Fruit fly (Drosophila melanogaster) whole organism, embryonic: ENCODE results near the gene Mst36Fb.
A peak's percentile ranks its signal among the peaks of the same experiment; 100 is the strongest.

Experiments used
- B-H1 ChIP-seq: fragments of 200-800 bp; sonication (Bioruptor generic); IDR thresholded peaks from 3 replicates; pipeline ENCODE4 v1.3.6; 2022; ENCODE audit warnings: missing biosample characterization, missing genetic modification characterization
- Bgb ChIP-seq: fragments of 200-800 bp; sonication (Bioruptor generic); IDR thresholded peaks from 2 replicates; pipeline ENCODE4 v1.3.6; 2022; ENCODE audit warnings: missing biosample characterization, missing genetic modification characterization; ENCODE audit not compliant: partially characterized antibody
- CG10147 ChIP-seq: fragments of 200-800 bp; sonication (Bioruptor generic); optimal IDR thresholded peaks from 2 replicates; lab custom pipeline; 2019; ENCODE audit warnings: missing biosample characterization, mild to moderate bottlenecking, missing genetic modification characterization, moderate library complexity
- CG11093 ChIP-seq: fragments of 200-800 bp; sonication (Bioruptor generic); IDR thresholded peaks from 3 replicates; pipeline ENCODE4 v1.3.6; 2022; ENCODE audit warnings: missing biosample characterization, missing genetic modification characterization
- CG12391 ChIP-seq: fragments of 200-800 bp; sonication (Bioruptor generic); optimal IDR thresholded peaks from 3 replicates; lab custom pipeline; 2018; ENCODE audit warnings: missing biosample characterization, mild to moderate bottlenecking, missing genetic modification characterization, moderate library complexity
- CG14965 ChIP-seq: fragments of 200-800 bp; sonication (Bioruptor generic); optimal IDR thresholded peaks from 2 replicates; lab custom pipeline; 2016; ENCODE audit warnings: missing biosample characterization, missing genetic modification characterization, borderline replicate concordance
- CG1529 ChIP-seq: fragments of 200-800 bp; sonication (Bioruptor generic); optimal IDR thresholded peaks from 3 replicates; lab custom pipeline; 2018; ENCODE audit warnings: missing biosample characterization, missing genetic modification characterization
- CG18599 ChIP-seq: fragments of 200-800 bp; sonication (Bioruptor generic); optimal IDR thresholded peaks from 3 replicates; lab custom pipeline; 2017; ENCODE audit warnings: missing biosample characterization, missing genetic modification characterization, mild to moderate bottlenecking, moderate library complexity, missing genetic modification reagents
- CG2678 ChIP-seq: fragments of 200-800 bp; sonication (Bioruptor generic); optimal IDR thresholded peaks from 3 replicates; lab custom pipeline; 2019; ENCODE audit warnings: missing biosample characterization, mild to moderate bottlenecking, missing genetic modification characterization, moderate library complexity
- CG2712 ChIP-seq: fragments of 200-800 bp; optimal IDR thresholded peaks from 3 replicates; lab custom pipeline; 2019; ENCODE audit warnings: missing biosample characterization, mild to moderate bottlenecking, missing genetic modification characterization, moderate library complexity
- CG34376 ChIP-seq: fragments of 200-800 bp; sonication (Bioruptor generic); optimal IDR thresholded peaks from 2 replicates; lab custom pipeline; 2018; ENCODE audit warnings: missing biosample characterization, mild to moderate bottlenecking, missing genetic modification characterization
- CG4617 ChIP-seq: fragments of 200-800 bp; sonication (Bioruptor generic); optimal IDR thresholded peaks from 3 replicates; lab custom pipeline; 2016; ENCODE audit warnings: missing biosample characterization, missing genetic modification characterization, borderline replicate concordance
- CG5180 ChIP-seq: fragments of 200-800 bp; sonication (Bioruptor generic); optimal IDR thresholded peaks from 3 replicates; lab custom pipeline; 2017; ENCODE audit warnings: missing biosample characterization, missing genetic modification characterization, mild to moderate bottlenecking, moderate library complexity, missing genetic modification reagents
- CG5245 ChIP-seq: fragments of 200-800 bp; sonication (Bioruptor generic); optimal IDR thresholded peaks from 3 replicates; lab custom pipeline; 2016; ENCODE audit warnings: missing biosample characterization, missing genetic modification characterization
- CG7357 ChIP-seq: fragments of 200-800 bp; sonication (Bioruptor generic); IDR thresholded peaks from 3 replicates; pipeline ENCODE4 v1.3.6; 2022; ENCODE audit warnings: missing biosample characterization, missing genetic modification characterization
- CG9215 ChIP-seq: fragments of 200-800 bp; sonication (Bioruptor generic); IDR thresholded peaks from 2 replicates; pipeline ENCODE4 v1.3.6; 2022; ENCODE audit warnings: missing biosample characterization, missing genetic modification characterization
- CG9932 ChIP-seq: fragments of 200-800 bp; sonication (Bioruptor generic); IDR thresholded peaks from 2 replicates; pipeline ENCODE4 v1.3.6; 2022; ENCODE audit warnings: missing biosample characterization, missing genetic modification characterization
- CkIIα-i1 ChIP-seq: fragments of 200-800 bp; sonication (Bioruptor generic); IDR thresholded peaks from 2 replicates; pipeline ENCODE4 v1.3.6; 2022; ENCODE audit warnings: missing biosample characterization, missing genetic modification characterization
- Hr3 ChIP-seq: fragments of 200-800 bp; sonication (Bioruptor generic); optimal IDR thresholded peaks from 3 replicates; lab custom pipeline; 2016; ENCODE audit warnings: missing biosample characterization, missing genetic modification characterization
- Kr ChIP-seq: fragments of 200-800 bp; sonication (Bioruptor generic); optimal IDR thresholded peaks from 2 replicates; lab custom pipeline; 2017; ENCODE audit warnings: missing biosample characterization, mild to moderate bottlenecking, missing genetic modification characterization
- Mrtf ChIP-seq: fragments of 200-800 bp; sonication (Bioruptor generic); IDR thresholded peaks from 3 replicates; pipeline ENCODE4 v1.3.6; 2022; ENCODE audit warnings: missing biosample characterization, missing genetic modification characterization
- Ravus ChIP-seq: fragments of 200-800 bp; sonication (Bioruptor generic); IDR thresholded peaks from 2 replicates; pipeline ENCODE4 v1.3.6; 2022; ENCODE audit warnings: missing biosample characterization, missing genetic modification characterization
- Sin3A ChIP-seq: fragments of >200 bp; optimal IDR thresholded peaks from 2 replicates; lab custom pipeline; 2018
- Xrp1 ChIP-seq: fragments of 200-800 bp; sonication (Bioruptor generic); IDR thresholded peaks from 2 replicates; pipeline ENCODE4 v1.3.6; 2022; ENCODE audit warnings: missing biosample characterization, missing genetic modification characterization
- bcd ChIP-seq: fragments of 200-800 bp; sonication (Bioruptor generic); optimal IDR thresholded peaks from 2 replicates; lab custom pipeline; 2017; ENCODE audit warnings: missing biosample characterization, mild to moderate bottlenecking, missing genetic modification characterization
- caup ChIP-seq: fragments of 200-800 bp; sonication (Bioruptor generic); optimal IDR thresholded peaks from 3 replicates; lab custom pipeline; 2017; ENCODE audit warnings: missing biosample characterization, mild to moderate bottlenecking, missing genetic modification characterization, moderate library complexity; ENCODE audit not compliant: severe bottlenecking
- crol ChIP-seq: fragments of 200-800 bp; sonication (Bioruptor generic); IDR thresholded peaks from 2 replicates; pipeline ENCODE4 v1.3.6; 2022; ENCODE audit warnings: missing biosample characterization, missing genetic modification characterization
- crp ChIP-seq, 2 experiments: fragments of 200-800 bp; sonication (Bioruptor generic); optimal IDR thresholded peaks; 2 replicates in 1 of 2; 3 replicates in 1 of 2; lab custom pipeline; 2017; ENCODE audit warnings: missing biosample characterization in 2 of 2, missing genetic modification characterization in 2 of 2, mild to moderate bottlenecking in 1 of 2, moderate library complexity in 1 of 2
- dati ChIP-seq: fragments of 200-800 bp; sonication (Bioruptor generic); IDR thresholded peaks from 2 replicates; pipeline ENCODE4 v1.3.6; 2022; ENCODE audit warnings: missing biosample characterization, missing genetic modification characterization
- dimm ChIP-seq: fragments of 200-800 bp; sonication (Bioruptor generic); IDR thresholded peaks from 2 replicates; pipeline ENCODE4 v1.3.6; 2022; ENCODE audit warnings: missing biosample characterization, missing genetic modification characterization
- exex ChIP-seq: fragments of 200-800 bp; sonication (Bioruptor generic); optimal IDR thresholded peaks from 4 replicates; lab custom pipeline; 2018; ENCODE audit warnings: missing biosample characterization, mild to moderate bottlenecking, missing genetic modification characterization, moderate library complexity
- h ChIP-seq: fragments of >200 bp; optimal IDR thresholded peaks from 2 replicates; lab custom pipeline; 2017
- jigr1 ChIP-seq: fragments of 200-800 bp; sonication (Bioruptor generic); IDR thresholded peaks from 3 replicates; pipeline ENCODE4 v1.3.6; 2022; ENCODE audit warnings: missing biosample characterization, missing genetic modification characterization
- jing ChIP-seq: fragments of 200-800 bp; sonication (Bioruptor generic); optimal IDR thresholded peaks from 2 replicates; lab custom pipeline; 2018; ENCODE audit warnings: missing biosample characterization, mild to moderate bottlenecking, missing genetic modification characterization
- kah ChIP-seq: fragments of 200-800 bp; sonication (Bioruptor generic); optimal IDR thresholded peaks from 2 replicates; lab custom pipeline; 2018; ENCODE audit warnings: missing biosample characterization, mild to moderate bottlenecking, missing genetic modification characterization
- lab ChIP-seq: fragments of 200-800 bp; sonication (Bioruptor generic); optimal IDR thresholded peaks from 3 replicates; lab custom pipeline; 2017; ENCODE audit warnings: missing biosample characterization, missing genetic modification characterization, mild to moderate bottlenecking, moderate library complexity, missing genetic modification reagents
- lov ChIP-seq, 2 experiments: fragments of 200-800 bp in 1 of 2; fragments of >200 bp in 1 of 2; sonication (Bioruptor generic) in 1 of 2; IDR thresholded peaks in 1 of 2; optimal IDR thresholded peaks in 1 of 2; 2 replicates in 1 of 2; 3 replicates in 1 of 2; pipeline versions ENCODE4 v1.3.6 to Lab custom; 2017 to 2022; ENCODE audit warnings: missing biosample characterization in 1 of 2, missing genetic modification characterization in 1 of 2
- mam ChIP-seq: fragments of 200-800 bp; sonication (Bioruptor generic); optimal IDR thresholded peaks from 3 replicates; lab custom pipeline; 2016; ENCODE audit warnings: missing biosample characterization, missing genetic modification characterization
- oc ChIP-seq: fragments of 200-800 bp; sonication (Bioruptor generic); optimal IDR thresholded peaks from 2 replicates; lab custom pipeline; 2018; ENCODE audit warnings: missing biosample characterization, mild to moderate bottlenecking, missing genetic modification characterization, moderate library complexity
- phol ChIP-seq: fragments of 200-800 bp; sonication (Bioruptor generic); optimal IDR thresholded peaks from 3 replicates; lab custom pipeline; 2018; ENCODE audit warnings: missing biosample characterization, mild to moderate bottlenecking, missing genetic modification characterization, moderate library complexity
- pum ChIP-seq: fragments of 200-800 bp; sonication (Bioruptor generic); optimal IDR thresholded peaks from 2 replicates; lab custom pipeline; 2016; ENCODE audit warnings: missing biosample characterization, missing genetic modification characterization
- sd ChIP-seq: fragments of 200-800 bp; sonication (Bioruptor generic); optimal IDR thresholded peaks from 3 replicates; lab custom pipeline; 2018; ENCODE audit warnings: missing biosample characterization, mild to moderate bottlenecking, missing genetic modification characterization, moderate library complexity
- sisA ChIP-seq: fragments of 200-800 bp; sonication (Bioruptor generic); IDR thresholded peaks from 2 replicates; pipeline ENCODE4 v1.3.6; 2022; ENCODE audit warnings: missing biosample characterization, missing genetic modification characterization
- so ChIP-seq: fragments of 200-800 bp; sonication (Bioruptor generic); IDR thresholded peaks from 3 replicates; pipeline ENCODE4 v1.3.6; 2022; ENCODE audit warnings: missing biosample characterization, missing genetic modification characterization
- sqz ChIP-seq: fragments of 200-800 bp; sonication (Bioruptor generic); optimal IDR thresholded peaks from 3 replicates; lab custom pipeline; 2018; ENCODE audit warnings: missing biosample characterization, mild to moderate bottlenecking, missing genetic modification characterization
- tll ChIP-seq, 2 experiments: fragments of 200-800 bp in 1 of 2; fragments of >200 bp in 1 of 2; sonication (Bioruptor generic) in 1 of 2; optimal IDR thresholded peaks; 2 replicates each; lab custom pipeline; 2017 to 2019; ENCODE audit warnings: missing biosample characterization in 2 of 2, missing genetic modification characterization in 2 of 2, mild to moderate bottlenecking in 1 of 2, moderate library complexity in 1 of 2
- vfl ChIP-seq: fragments of 200-800 bp; sonication (Bioruptor generic); optimal IDR thresholded peaks from 2 replicates; lab custom pipeline; 2016; ENCODE audit warnings: missing biosample characterization, missing genetic modification characterization
- yki ChIP-seq: fragments of >200 bp; optimal IDR thresholded peaks from 3 replicates; lab custom pipeline; 2018

Gene Mst36Fb

dm6 chr2L:18702721-18703488 lies 28.0 kb upstream of the Mst36Fb start, which contains the start of the genes CG10376 and CG10343 (continued):
- TF ChIP-seq Bgb (peak; percentile 55; the same call in 1 of the 2 replicates), so (peak; percentile 62; the same call in 1 of the 3 replicates), CkIIα-i1 (GFP tag; lab: Robert Waterston, UW) (no peak), exex (tag; lab: Kevin White, UChicago) (peak; percentile 68), CG7357 (GFP tag; lab: Robert Waterston, UW) (peak; percentile 99), CG14965 (GFP tag; lab: Kevin White, UChicago) (no peak), phol (tag; lab: Kevin White, UChicago) (peak; percentile 96), CG11093 (peak; percentile 58; the same call in 1 of the 3 replicates), lov (optimal IDR thresholded peaks at IDR 0.05; lab: Kevin White, UChicago) (no peak), lov (GFP tag; IDR thresholded peaks at IDR 0.05; lab: Robert Waterston, UW) (no peak), CG5180 (GFP tag; lab: Kevin White, UChicago) (no peak), sqz (GFP tag; lab: Kevin White, UChicago) (peak; percentile 87), CG18599 (GFP tag; lab: Kevin White, UChicago) (peak; percentile 88), Hr3 (GFP tag; lab: Kevin White, UChicago) (peak; percentile 94), crol (GFP tag; lab: Robert Waterston, UW) (no peak), sd (tag; lab: Kevin White, UChicago) (peak; percentile 90), B-H1 (peak; percentile 78), jing (GFP tag; lab: Kevin White, UChicago) (peak; percentile 40), oc (tag; lab: Kevin White, UChicago) (no peak), bcd (GFP tag; lab: Kevin White, UChicago) (peak; percentile 89), vfl (GFP tag; lab: Kevin White, UChicago) (peak; percentile 70), CG12391 (tag; lab: Kevin White, UChicago) (peak; percentile 96), CG2712 (tag; lab: Kevin White, UChicago) (peak; percentile 95), h (lab: Kevin White, UChicago) (no peak), tll (GFP tag; optimal IDR thresholded peaks at IDR 0.05; lab: Kevin White, UChicago) (peak in 1 of 2 experiments; percentile 58), Sin3A (lab: Kevin White, UChicago) (peak; percentile 68), kah (GFP tag; lab: Kevin White, UChicago) (peak; percentile 54), jigr1 (GFP tag; lab: Robert Waterston, UW) (peak; percentile 72; the same call in 2 of the 3 replicates), caup (peak; percentile 83), crp (GFP tag; optimal IDR thresholded peaks at IDR 0.05; lab: Kevin White, UChicago) (peak; percentile 83 to 96), pum (peak; percentile 65), sisA (peak; percentile 86), dati (no peak), CG9932 (GFP tag; lab: Robert Waterston, UW) (peak; percentile 94), CG5245 (peak; percentile 47), CG2678 (tag; lab: Kevin White, UChicago) (peak; percentile 94), CG9215 (GFP tag; lab: Robert Waterston, UW) (peak; percentile 90), CG4617 (GFP tag; lab: Kevin White, UChicago) (peak; percentile 65), yki (lab: Kevin White, UChicago) (no peak), Ravus (peak; percentile 57), CG10147 (peak; percentile 90), Kr (GFP tag; lab: Kevin White, UChicago) (peak; percentile 15), CG34376 (peak; percentile 53), lab (GFP tag; lab: Kevin White, UChicago) (peak; percentile 84), Mrtf (GFP tag; lab: Robert Waterston, UW) (peak; percentile 81), dimm (GFP tag; lab: Robert Waterston, UW) (0 out of 2 replicates have a peak, but pooled peaks have one; percentile 26), Xrp1 (peak; percentile 86), CG1529 (GFP tag; lab: Kevin White, UChicago) (peak; percentile 62), mam (GFP tag; lab: Kevin White, UChicago) (peak; percentile 69)
